Fruit fly (Drosophila melanogaster): ENCODE data around the gene CG10920.
A peak's percentile ranks its signal among the peaks of the same experiment; 100 is the strongest.

Gene CG10920

dm6 chrX:7901153-7902038 is 47.4 kb upstream of the CG10920 start, which contains the start of the genes RpS6 and bys (continued):
- peak; percentile 71; the same call in 2 of the 3 replicates for TF ChIP-seq Doc3 (GFP tag; IDR thresholded peaks at IDR 0.05; ENCODE audit: partially characterized antibody)
- peak in 1 of 3 experiments; percentile 61 for TF ChIP-seq lola (GFP tag; optimal IDR thresholded peaks at IDR 0.05)
- no peak for TF ChIP-seq CG4360 (GFP tag; IDR thresholded peaks at IDR 0.05)
- TF ChIP-seq tna (GFP tag; IDR thresholded peaks at IDR 0.05; ENCODE audit: partially characterized antibody): peak; percentile 68; the same call in 1 of the 2 replicates
- TF ChIP-seq fd102C (GFP tag; optimal IDR thresholded peaks at IDR 0.05): no peak
- TF ChIP-seq mirr (GFP tag; optimal IDR thresholded peaks at IDR 0.05): peak; percentile 31
- TF ChIP-seq CG14667 (GFP tag; IDR thresholded peaks at IDR 0.05): peak; percentile 27; the same call in 1 of the 2 replicates
- no peak for TF ChIP-seq CG10959 (GFP tag; IDR thresholded peaks at IDR 0.05)
- peak; percentile 74 for TF ChIP-seq CG2129 (GFP tag; IDR thresholded peaks at IDR 0.05; ENCODE audit: partially characterized antibody)
- peak; percentile 82 for TF ChIP-seq sqz (GFP tag; optimal IDR thresholded peaks at IDR 0.05)
- no peak for TF ChIP-seq Gsc (GFP tag; IDR thresholded peaks at IDR 0.05)
- peak; percentile 13; the same call in 1 of the 2 replicates for TF ChIP-seq ara (GFP tag; IDR thresholded peaks at IDR 0.05)
- TF ChIP-seq disco-r (GFP tag; optimal IDR thresholded peaks at IDR 0.05): peak; percentile 7
- no peak for TF ChIP-seq ems (GFP tag; optimal IDR thresholded peaks at IDR 0.05)
- TF ChIP-seq ap (GFP tag; IDR thresholded peaks at IDR 0.05): no peak
- TF ChIP-seq NC2α (GFP tag; optimal IDR thresholded peaks at IDR 0.05): no peak
- peak; percentile 51; the same call in 1 of the 2 replicates for TF ChIP-seq ttk (GFP tag; IDR thresholded peaks at IDR 0.05)
- peak; percentile 10 for TF ChIP-seq Mad (GFP tag; optimal IDR thresholded peaks at IDR 0.05)
- no peak for TF ChIP-seq repo (GFP tag; optimal IDR thresholded peaks at IDR 0.05)
- peak; percentile 46 for TF ChIP-seq CG10274 (GFP tag; optimal IDR thresholded peaks at IDR 0.05)
- TF ChIP-seq yki (optimal IDR thresholded peaks at IDR 0.05): no peak
- peak; percentile 46 for TF ChIP-seq CrebB (tag; optimal IDR thresholded peaks at IDR 0.05)
- TF ChIP-seq Hr39 (optimal IDR thresholded peaks at IDR 0.05): no peak
- TF ChIP-seq CG3065 (GFP tag; optimal IDR thresholded peaks at IDR 0.05): no peak
- TF ChIP-seq CG17385 (GFP tag; optimal IDR thresholded peaks at IDR 0.05): peak; percentile 63
- TF ChIP-seq CG32767 (GFP tag; IDR thresholded peaks at IDR 0.05): no peak
- peak; percentile 88 for TF ChIP-seq Scr (GFP tag; IDR thresholded peaks at IDR 0.05; ENCODE audit: partially characterized antibody)
- peak; percentile 59 for TF ChIP-seq CG12391 (tag; optimal IDR thresholded peaks at IDR 0.05)
- no peak for TF ChIP-seq Dek (tag; optimal IDR thresholded peaks at IDR 0.05)
- TF ChIP-seq Stat92E (GFP tag; optimal IDR thresholded peaks at IDR 0.05): peak in 1 of 3 experiments; percentile 31
- TF ChIP-seq da (GFP tag; optimal IDR thresholded peaks at IDR 0.05): no peak
- TF ChIP-seq CG18764 (GFP tag; optimal IDR thresholded peaks at IDR 0.05): no peak
- no peak for TF ChIP-seq CG3163 (GFP tag; optimal IDR thresholded peaks at IDR 0.05)
- peak; percentile 78 for TF ChIP-seq hb (GFP tag; IDR thresholded peaks at IDR 0.05; ENCODE audit: partially characterized antibody)
- peak; percentile 96 for TF ChIP-seq Ets97D (GFP tag; optimal IDR thresholded peaks at IDR 0.05)
- TF ChIP-seq B-H2 (GFP tag; optimal IDR thresholded peaks at IDR 0.05): peak; percentile 40
- TF ChIP-seq Side (GFP tag; optimal IDR thresholded peaks at IDR 0.05): peak; percentile 23
- peak; percentile 48 for TF ChIP-seq Chrac-16 (GFP tag; optimal IDR thresholded peaks at IDR 0.05)
- peak; percentile 82 for TF ChIP-seq nom (GFP tag; optimal IDR thresholded peaks at IDR 0.05)
- peak; percentile 2 for TF ChIP-seq grau (tag; optimal IDR thresholded peaks at IDR 0.05)
- peak; percentile 10 for TF ChIP-seq lilli (GFP tag; optimal IDR thresholded peaks at IDR 0.05)
- no peak for TF ChIP-seq fru (optimal IDR thresholded peaks at IDR 0.05)
- 0 out of 2 replicates have a peak, but pooled peaks have one; percentile 20 for TF ChIP-seq sisA (GFP tag; IDR thresholded peaks at IDR 0.05)
- peak; percentile 19 for TF ChIP-seq pb (GFP tag; optimal IDR thresholded peaks at IDR 0.05)
- TF ChIP-seq CG3847 (GFP tag; IDR thresholded peaks at IDR 0.05): peak; percentile 38; the same call in 1 of the 2 replicates
- no peak for TF ChIP-seq ERR (GFP tag; optimal IDR thresholded peaks at IDR 0.05)
- peak; percentile 79 for TF ChIP-seq Rfx (GFP tag; IDR thresholded peaks at IDR 0.05)
- peak; percentile 56 for TF ChIP-seq lbe (GFP tag; optimal IDR thresholded peaks at IDR 0.05)
- TF ChIP-seq jumu (GFP tag; optimal IDR thresholded peaks at IDR 0.05): no peak
